Fruit fly (Drosophila melanogaster): Measurements from ENCODE around the gene CG14629.

CG14629 gene

DNA sequence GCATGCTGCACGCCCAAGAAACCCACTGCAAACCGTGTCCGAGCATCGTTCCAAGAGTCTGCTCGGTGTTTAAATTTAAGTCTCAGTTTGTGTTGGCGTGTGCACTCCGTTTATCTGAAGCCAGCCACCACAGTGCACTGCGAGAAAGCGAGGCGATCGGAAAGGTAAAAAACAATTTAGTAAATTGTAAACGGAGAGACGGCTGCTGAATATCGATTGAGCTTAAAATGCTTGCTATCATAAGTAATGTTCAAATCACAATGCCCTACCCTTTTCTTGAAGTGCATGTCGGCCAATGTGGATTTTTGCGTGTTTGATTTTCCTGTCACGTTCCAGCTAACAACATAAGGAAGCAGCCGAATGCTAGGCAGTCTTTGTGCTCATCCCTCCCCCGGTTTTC is 31.8 kb downstream of the CG14629 start (continued):
- TF ChIP-seq B-H1 (GFP tag; IDR thresholded peaks at IDR 0.05): 0 out of 3 replicates have a peak, but pooled peaks have one; percentile 11
- no peak for TF ChIP-seq Aef1 (GFP tag; IDR thresholded peaks at IDR 0.05)
- no peak for TF ChIP-seq ERR (GFP tag; optimal IDR thresholded peaks at IDR 0.05)
- 0 out of 2 replicates have a peak, but pooled peaks have one; percentile 21 for TF ChIP-seq H2.0 (GFP tag; IDR thresholded peaks at IDR 0.05)
- peak; percentile 42 for TF ChIP-seq dmrt99B (tag; optimal IDR thresholded peaks at IDR 0.05)
- no peak for TF ChIP-seq CG12236 (GFP tag; optimal IDR thresholded peaks at IDR 0.05)
- no peak for TF ChIP-seq Dad (GFP tag; optimal IDR thresholded peaks at IDR 0.05)
- no peak for TF ChIP-seq CG11085 (GFP tag; IDR thresholded peaks at IDR 0.05)
- TF ChIP-seq CG2116 (GFP tag; optimal IDR thresholded peaks at IDR 0.05): no peak
- peak; percentile 47; the same call in 1 of the 2 replicates for TF ChIP-seq CG10366 (GFP tag; IDR thresholded peaks at IDR 0.05)
- TF ChIP-seq E2f2 (GFP tag; IDR thresholded peaks at IDR 0.05): no peak
- TF ChIP-seq CG8359 (GFP tag; optimal IDR thresholded peaks at IDR 0.05; ENCODE audit: borderline replicate concordance): no peak
- TF ChIP-seq gt (GFP tag; IDR thresholded peaks at IDR 0.05): no peak
- TF ChIP-seq CG16815 (GFP tag; optimal IDR thresholded peaks at IDR 0.05): no peak
- no peak for TF ChIP-seq D19A (tag; optimal IDR thresholded peaks at IDR 0.05)
- TF ChIP-seq MESR4 (GFP tag; optimal IDR thresholded peaks at IDR 0.05): no peak
- TF ChIP-seq CG4707 (GFP tag; optimal IDR thresholded peaks at IDR 0.05): no peak
- TF ChIP-seq Lpt (GFP tag; optimal IDR thresholded peaks at IDR 0.05): no peak
- no peak for TF ChIP-seq chinmo (GFP tag; IDR thresholded peaks at IDR 0.05; ENCODE audit: partially characterized antibody)
- TF ChIP-seq oc (tag; optimal IDR thresholded peaks at IDR 0.05): no peak
- no peak for TF ChIP-seq Neu2 (GFP tag; optimal IDR thresholded peaks at IDR 0.05; ENCODE audit: borderline replicate concordance)
- TF ChIP-seq hb (GFP tag; IDR thresholded peaks at IDR 0.05; ENCODE audit: partially characterized antibody): no peak
- TF ChIP-seq CG3065 (GFP tag; optimal IDR thresholded peaks at IDR 0.05): no peak
- TF ChIP-seq TFAM (GFP tag; optimal IDR thresholded peaks at IDR 0.05): no peak
- TF ChIP-seq CG14860 (GFP tag; IDR thresholded peaks at IDR 0.05; ENCODE audit: partially characterized antibody): no peak
- TF ChIP-seq gro (GFP tag; optimal IDR thresholded peaks at IDR 0.05): no peak
- no peak for TF ChIP-seq Vsx1 (GFP tag; optimal IDR thresholded peaks at IDR 0.05)
- TF ChIP-seq vnd (GFP tag; IDR thresholded peaks at IDR 0.05; ENCODE audit: partially characterized antibody): no peak
- no peak for TF ChIP-seq odd (GFP tag; optimal IDR thresholded peaks at IDR 0.05)
- TF ChIP-seq psq (GFP tag; optimal IDR thresholded peaks at IDR 0.05): no peak
- no peak for TF ChIP-seq nom (GFP tag; optimal IDR thresholded peaks at IDR 0.05)
- TF ChIP-seq Dip2 (GFP tag; IDR thresholded peaks at IDR 0.05): no peak
- peak; percentile 21 for TF ChIP-seq phol (tag; optimal IDR thresholded peaks at IDR 0.05)
- peak; percentile 20 for TF ChIP-seq CG7839 (tag; optimal IDR thresholded peaks at IDR 0.05)
- no peak for TF ChIP-seq ab (GFP tag; optimal IDR thresholded peaks at IDR 0.05)
- TF ChIP-seq CG5180 (GFP tag; optimal IDR thresholded peaks at IDR 0.05): no peak
- TF ChIP-seq cato (GFP tag; optimal IDR thresholded peaks at IDR 0.05; ENCODE audit: borderline replicate concordance): no peak
- no peak for TF ChIP-seq emc (GFP tag; optimal IDR thresholded peaks at IDR 0.05)
- no peak for TF ChIP-seq CG12104 (GFP tag; optimal IDR thresholded peaks at IDR 0.05)
- TF ChIP-seq jigr1 (GFP tag; IDR thresholded peaks at IDR 0.05): no peak
- no peak for TF ChIP-seq org-1 (GFP tag; optimal IDR thresholded peaks at IDR 0.05)
- no peak for TF ChIP-seq salm (tag; optimal IDR thresholded peaks at IDR 0.05)
- no peak for TF ChIP-seq CG14965 (GFP tag; optimal IDR thresholded peaks at IDR 0.05; ENCODE audit: borderline replicate concordance)
- peak; percentile 8 for TF ChIP-seq CG7556 (GFP tag; optimal IDR thresholded peaks at IDR 0.05)
- no peak for TF ChIP-seq vfl (GFP tag; optimal IDR thresholded peaks at IDR 0.05)
- TF ChIP-seq Ets97D (GFP tag; optimal IDR thresholded peaks at IDR 0.05): no peak
- TF ChIP-seq amos (GFP tag; IDR thresholded peaks at IDR 0.05; ENCODE audit: partially characterized antibody): no peak
- TF ChIP-seq Dref (GFP tag; IDR thresholded peaks at IDR 0.05): no peak
- TF ChIP-seq Blimp-1 (GFP tag; optimal IDR thresholded peaks at IDR 0.05): peak; percentile 45
- no peak for TF ChIP-seq Six4 (GFP tag; optimal IDR thresholded peaks at IDR 0.05)
- TF ChIP-seq Gug (GFP tag; IDR thresholded peaks at IDR 0.05): peak; percentile 25; the same call in 1 of the 4 replicates

All from whole organism, embryonic.